Worm (Caenorhabditis elegans): ENCODE measurements around the gene myo-6.

Gene myo-6

ce11 chrIII:13426036-13426435 lies 16.4 kb downstream of the myo-6 start, which contains the start of gene cope-1:
Gene cope-1 (plus strand): TSS chrIII:13426264.
- TF ChIP-seq hnd-1 (tag; optimal IDR thresholded peaks at IDR 0.05) (no peak), scrt-1 (GFP tag; IDR thresholded peaks at IDR 0.05) (no peak), tbx-37 (GFP tag; conservative IDR thresholded peaks at IDR 0.05) (no peak), ama-1 (optimal IDR thresholded peaks at IDR 0.05) (no peak), ceh-36 (tag; optimal IDR thresholded peaks at IDR 0.05) (no peak), ceh-13 (GFP tag; optimal IDR thresholded peaks at IDR 0.05) (no peak), F13C5.2 (tag; optimal IDR thresholded peaks at IDR 0.05) (no peak), hmg-4 (GFP tag; optimal IDR thresholded peaks at IDR 0.05) (no peak), pes-1 (GFP tag; IDR thresholded peaks at IDR 0.05) (no peak), tbx-11 (GFP tag; IDR thresholded peaks at IDR 0.05) (no peak), sea-1 (GFP tag; conservative IDR thresholded peaks at IDR 0.05) (no peak), hmbx-1 (tag; optimal IDR thresholded peaks at IDR 0.05) (no peak), B0310.2 (tag; optimal IDR thresholded peaks at IDR 0.05) (no peak)

- TF ChIP-seq pes-1 (GFP tag; IDR thresholded peaks at IDR 0.05) (no peak), B0310.2 (tag; optimal IDR thresholded peaks at IDR 0.05) (no peak), F13C5.2 (tag; optimal IDR thresholded peaks at IDR 0.05) (no peak), hmg-4 (GFP tag; optimal IDR thresholded peaks at IDR 0.05) (no peak), tbx-11 (GFP tag; IDR thresholded peaks at IDR 0.05) (no peak), hmbx-1 (tag; optimal IDR thresholded peaks at IDR 0.05) (no peak), scrt-1 (GFP tag; IDR thresholded peaks at IDR 0.05) (no peak), tra-4 (tag; optimal IDR thresholded peaks at IDR 0.05) (no peak), sea-1 (GFP tag; conservative IDR thresholded peaks at IDR 0.05) (no peak), ceh-13 (GFP tag; optimal IDR thresholded peaks at IDR 0.05) (no peak), hnd-1 (tag; optimal IDR thresholded peaks at IDR 0.05) (no peak), tbx-37 (GFP tag; conservative IDR thresholded peaks at IDR 0.05) (no peak), ama-1 (optimal IDR thresholded peaks at IDR 0.05) (no peak), ets-7 (tag; optimal IDR thresholded peaks at IDR 0.05) (no peak), ceh-36 (tag; optimal IDR thresholded peaks at IDR 0.05) (no peak), aly-1 (tag; optimal IDR thresholded peaks at IDR 0.05) (no peak)
These were observed 18.2 kb downstream of the myo-6 start for ce11 chrIII:13427817-13428216.

ce11 chrIII:13429668-13430067 lies 20.1 kb downstream of the myo-6 start, which contains the start of gene bli-5:
Gene bli-5 (minus strand): TSS chrIII:13429768.
- TF ChIP-seq scrt-1 (GFP tag; IDR thresholded peaks at IDR 0.05), result no peak
- no peak for TF ChIP-seq tra-4 (tag; optimal IDR thresholded peaks at IDR 0.05)
- no peak for TF ChIP-seq tbx-11 (GFP tag; IDR thresholded peaks at IDR 0.05)
- TF ChIP-seq ets-7 (tag; optimal IDR thresholded peaks at IDR 0.05), result no peak
- TF ChIP-seq hnd-1 (tag; optimal IDR thresholded peaks at IDR 0.05), result no peak
- no peak for TF ChIP-seq ceh-13 (GFP tag; optimal IDR thresholded peaks at IDR 0.05)
- TF ChIP-seq ama-1 (optimal IDR thresholded peaks at IDR 0.05), result no peak

- no peak for TF ChIP-seq tra-4 (tag; optimal IDR thresholded peaks at IDR 0.05)
- no peak for TF ChIP-seq scrt-1 (GFP tag; IDR thresholded peaks at IDR 0.05)
- TF ChIP-seq tbx-37 (GFP tag; conservative IDR thresholded peaks at IDR 0.05), result no peak
- TF ChIP-seq tbx-11 (GFP tag; IDR thresholded peaks at IDR 0.05), result no peak
These were observed 20.6 kb downstream of the myo-6 start, which contains the start of gene trf-1 for ce11 chrIII:13430162-13430561. Gene trf-1 (plus strand): TSS chrIII:13430462.

ce11 chrIII:13434404-13434803 lies 24.8 kb downstream of the myo-6 start, which contains the start of gene F45G2.7:
Gene F45G2.7 (minus strand): TSS chrIII:13434504.
- TF ChIP-seq F13C5.2 (tag; optimal IDR thresholded peaks at IDR 0.05) (no peak), flt-1 (GFP tag; IDR thresholded peaks at IDR 0.05) (no peak), ceh-13 (GFP tag; optimal IDR thresholded peaks at IDR 0.05) (no peak), ama-1 (optimal IDR thresholded peaks at IDR 0.05) (no peak), tbx-11 (GFP tag; IDR thresholded peaks at IDR 0.05) (no peak), hmbx-1 (tag; optimal IDR thresholded peaks at IDR 0.05) (no peak), ceh-36 (tag; optimal IDR thresholded peaks at IDR 0.05) (no peak), hnd-1 (tag; optimal IDR thresholded peaks at IDR 0.05) (no peak)

ce11 chrIII:13435570-13435969 lies 26.0 kb downstream of the myo-6 start, which contains the start of gene F45G2.8:
Gene F45G2.8 (minus strand): TSS chrIII:13435670.
- TF ChIP-seq tbx-37 (GFP tag; conservative IDR thresholded peaks at IDR 0.05), result no peak
- TF ChIP-seq ceh-36 (tag; optimal IDR thresholded peaks at IDR 0.05), result no peak
- TF ChIP-seq F13C5.2 (tag; optimal IDR thresholded peaks at IDR 0.05), result no peak
- TF ChIP-seq hnd-1 (tag; optimal IDR thresholded peaks at IDR 0.05), result no peak
- TF ChIP-seq hmg-4 (GFP tag; optimal IDR thresholded peaks at IDR 0.05), result no peak
- no peak for TF ChIP-seq aly-1 (tag; optimal IDR thresholded peaks at IDR 0.05)
- no peak for TF ChIP-seq tra-4 (tag; optimal IDR thresholded peaks at IDR 0.05)

ce11 chrIII:13436843-13437242 lies 27.2 kb downstream of the myo-6 start, which contains the start of gene F45G2.9:
Gene F45G2.9 (minus strand): TSS chrIII:13436943.
- TF ChIP-seq tbx-11 (GFP tag; IDR thresholded peaks at IDR 0.05) (no peak), hnd-1 (tag; optimal IDR thresholded peaks at IDR 0.05) (no peak)

ce11 chrIII:13439415-13439814 lies 29.8 kb downstream of the myo-6 start, which contains the start of gene ciao-2B:
Gene ciao-2B (minus strand): TSS chrIII:13439544.
- TF ChIP-seq tra-4 (tag; optimal IDR thresholded peaks at IDR 0.05), result no peak
- TF ChIP-seq tbx-37 (GFP tag; conservative IDR thresholded peaks at IDR 0.05), result peak; percentile 35; the same call in 1 of the 2 replicates

- peak; percentile 39; the same call in 1 of the 2 replicates for TF ChIP-seq pes-1 (GFP tag; IDR thresholded peaks at IDR 0.05)
- TF ChIP-seq tbx-11 (GFP tag; IDR thresholded peaks at IDR 0.05), result peak; percentile 25; the same call in 1 of the 2 replicates
These were observed 37.8 kb downstream of the myo-6 start for ce11 chrIII:13447439-13447838.

Measured in whole organism, early embryonic.